Fruit fly (Drosophila melanogaster): ENCODE data around the gene dnc.

dm6 chrX:3260536-3260935 is 84.3 kb downstream of the dnc start:
- TF ChIP-seq CTCF (optimal IDR thresholded peaks at IDR 0.05) (no peak), CG8478 (optimal IDR thresholded peaks at IDR 0.05) (no peak)

Data from S2 (cell line).